Worm (Caenorhabditis elegans) whole organism, late embryonic: ENCODE measurements around the gene F54E4.2.

Experiments used
- ceh-18 ChIP-seq: sonication (generic microtip); optimal IDR thresholded peaks from 2 replicates; lab custom pipeline; 2016; ENCODE audit warnings: missing genetic modification characterization, missing compliant biosample characterization
- ceh-22 ChIP-seq: sonication (generic microtip); optimal IDR thresholded peaks from 2 replicates; lab custom pipeline; 2017; ENCODE audit warnings: missing biosample characterization, missing genetic modification characterization
- ceh-24 ChIP-seq: sonication (generic microtip); optimal IDR thresholded peaks from 2 replicates; lab custom pipeline; 2016; ENCODE audit warnings: mild to moderate bottlenecking, missing genetic modification characterization, missing compliant biosample characterization
- ceh-48 ChIP-seq: sonication (generic microtip); optimal IDR thresholded peaks from 2 replicates; lab custom pipeline; 2016; ENCODE audit warnings: missing genetic modification characterization, inconsistent platforms, missing compliant biosample characterization
- elt-2 ChIP-seq: sonication (generic microtip); optimal IDR thresholded peaks from 2 replicates; lab custom pipeline; 2016; ENCODE audit warnings: missing genetic modification reagents, missing genetic modification characterization, missing compliant biosample characterization
- hlh-13 ChIP-seq: fragments of 200-800 bp; sonication (Bioruptor generic); optimal IDR thresholded peaks from 2 replicates; lab custom pipeline; 2018; ENCODE audit warnings: mild to moderate bottlenecking, missing genetic modification characterization, missing compliant biosample characterization
- hlh-30 ChIP-seq: sonication (generic microtip); optimal IDR thresholded peaks from 2 replicates; lab custom pipeline; 2017; ENCODE audit warnings: antibody characterized with exemption, missing genetic modification characterization, missing compliant biosample characterization; ENCODE audit not compliant: insufficient read depth
- lim-6 ChIP-seq: sonication (generic microtip); optimal IDR thresholded peaks from 2 replicates; lab custom pipeline; 2016; ENCODE audit warnings: missing genetic modification characterization, missing compliant biosample characterization
- nhr-11 ChIP-seq: fragments of 150-350 bp; optimal IDR thresholded peaks from 2 replicates; lab custom pipeline; 2014; ENCODE audit warnings: missing biosample characterization, missing genetic modification characterization
- nhr-232 ChIP-seq: sonication (generic microtip); optimal IDR thresholded peaks from 2 replicates; lab custom pipeline; 2016; ENCODE audit warnings: missing genetic modification characterization, missing compliant biosample characterization
- pqm-1 ChIP-seq: sonication (generic microtip); optimal IDR thresholded peaks from 2 replicates; lab custom pipeline; 2016; ENCODE audit warnings: missing genetic modification characterization, missing compliant biosample characterization
- unc-55 ChIP-seq: sonication (generic microtip); optimal IDR thresholded peaks from 2 replicates; lab custom pipeline; 2017; ENCODE audit warnings: missing biosample characterization, missing genetic modification reagents, missing genetic modification characterization
- unc-86 ChIP-seq: sonication (generic microtip); optimal IDR thresholded peaks from 2 replicates; lab custom pipeline; 2016; ENCODE audit warnings: missing genetic modification characterization, missing compliant biosample characterization
- ztf-16 ChIP-seq: sonication (generic microtip); optimal IDR thresholded peaks from 2 replicates; lab custom pipeline; 2017; ENCODE audit warnings: missing genetic modification characterization, missing compliant biosample characterization

DNA sequence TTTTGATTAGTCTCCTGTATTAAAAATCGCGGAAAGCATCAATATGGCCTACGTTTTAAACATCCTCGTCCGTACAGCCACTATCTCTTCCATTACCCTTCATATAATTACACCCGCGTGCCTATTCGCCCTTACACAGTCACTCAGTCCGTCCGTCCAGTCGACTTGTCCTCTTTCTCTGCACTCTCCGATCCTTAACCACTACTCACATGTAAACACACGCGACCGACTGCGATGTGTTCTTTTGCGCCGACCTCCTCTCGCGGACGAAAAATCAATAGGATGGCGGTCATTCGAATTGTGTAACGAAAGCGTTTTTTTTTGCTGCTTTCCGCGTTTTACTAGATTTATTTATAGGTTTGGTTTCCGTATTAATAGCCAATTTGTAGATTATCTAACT lies 26.0 kb downstream of the F54E4.2 start, which contains the start of gene eor-2:
- no peak for TF ChIP-seq unc-86 (tag; lab: Kevin White, UChicago)
- no peak for TF ChIP-seq hlh-13
- TF ChIP-seq nhr-232 (tag; lab: Kevin White, UChicago) = no peak
- no peak for TF ChIP-seq pqm-1 (tag; lab: Kevin White, UChicago)
- no peak for TF ChIP-seq nhr-11 (tag; lab: Kevin White, UChicago)
- no peak for TF ChIP-seq elt-2 (tag; lab: Kevin White, UChicago)
- peak; percentile 24 for TF ChIP-seq ceh-18 (tag; lab: Kevin White, UChicago)
- TF ChIP-seq ztf-16 = no peak
- TF ChIP-seq lim-6 = no peak
- TF ChIP-seq ceh-24 (tag; lab: Kevin White, UChicago) = no peak
- peak; percentile 61 for TF ChIP-seq unc-55 (GFP tag; lab: Kevin White, UChicago)
- peak; percentile 91 for TF ChIP-seq ceh-48 (tag; lab: Kevin White, UChicago)
- TF ChIP-seq hlh-30 (tag; lab: Kevin White, UChicago) = peak; percentile 95
- TF ChIP-seq ceh-22 (tag; lab: Kevin White, UChicago) = no peak
